Fruit fly (Drosophila melanogaster) whole organism, embryonic: ENCODE measurements around the gene Sgf11.

ENCODE experiments used
- CG10147 ChIP-seq: fragments of 200-800 bp; sonication (Bioruptor generic); optimal IDR thresholded peaks from 2 replicates; lab custom pipeline; 2019; ENCODE audit warnings: missing biosample characterization, mild to moderate bottlenecking, missing genetic modification characterization, moderate library complexity
- CG10543 ChIP-seq: fragments of 200-800 bp; sonication (Bioruptor generic); optimal IDR thresholded peaks from 3 replicates; lab custom pipeline; 2017; ENCODE audit warnings: missing biosample characterization, mild to moderate bottlenecking, missing genetic modification characterization, moderate library complexity
- CG10959 ChIP-seq: fragments of 200-800 bp; sonication (Bioruptor generic); IDR thresholded peaks from 2 replicates; pipeline ENCODE4 v1.3.6; 2022; ENCODE audit warnings: missing biosample characterization, missing genetic modification characterization
- CG11504 ChIP-seq: fragments of 200-800 bp; sonication (Bioruptor generic); optimal IDR thresholded peaks from 3 replicates; lab custom pipeline; 2019; ENCODE audit warnings: missing biosample characterization, mild to moderate bottlenecking, missing genetic modification characterization, moderate library complexity
- CG12104 ChIP-seq: fragments of 200-800 bp; sonication (Bioruptor generic); optimal IDR thresholded peaks from 3 replicates; lab custom pipeline; 2016; ENCODE audit warnings: missing biosample characterization, missing genetic modification characterization
- CG12219 ChIP-seq: fragments of 200-800 bp; sonication (Bioruptor generic); optimal IDR thresholded peaks from 3 replicates; lab custom pipeline; 2018; ENCODE audit warnings: missing biosample characterization, mild to moderate bottlenecking, missing genetic modification characterization
- CG13123 ChIP-seq: fragments of 200-800 bp; sonication (Bioruptor generic); optimal IDR thresholded peaks from 2 replicates; lab custom pipeline; 2016; ENCODE audit warnings: missing biosample characterization, missing genetic modification characterization
- CG15073 ChIP-seq: fragments of 200-800 bp; sonication (Bioruptor generic); optimal IDR thresholded peaks from 2 replicates; lab custom pipeline; 2016; ENCODE audit warnings: missing biosample characterization, missing genetic modification characterization
- CG15479 ChIP-seq: fragments of 200-800 bp; sonication (Bioruptor generic); optimal IDR thresholded peaks from 3 replicates; lab custom pipeline; 2019; ENCODE audit warnings: missing biosample characterization, mild to moderate bottlenecking, missing genetic modification characterization, moderate library complexity
- CG1603 ChIP-seq: fragments of 200-800 bp; sonication (Bioruptor generic); optimal IDR thresholded peaks from 2 replicates; lab custom pipeline; 2019; ENCODE audit warnings: missing biosample characterization, mild to moderate bottlenecking, missing genetic modification characterization, moderate library complexity
- CG17186 ChIP-seq: fragments of 200-800 bp; sonication (Bioruptor generic); optimal IDR thresholded peaks from 3 replicates; lab custom pipeline; 2017; ENCODE audit warnings: missing biosample characterization, missing genetic modification reagents, missing genetic modification characterization
- CG17829 ChIP-seq: fragments of 200-800 bp; optimal IDR thresholded peaks from 2 replicates; lab custom pipeline; 2019; ENCODE audit warnings: missing biosample characterization, mild to moderate bottlenecking, missing genetic modification characterization, moderate library complexity
- CG18011 ChIP-seq: fragments of 200-800 bp; sonication (Bioruptor generic); optimal IDR thresholded peaks from 2 replicates; lab custom pipeline; 2017; ENCODE audit warnings: missing biosample characterization, missing genetic modification characterization, mild to moderate bottlenecking, moderate library complexity, missing genotype
- CG2129 ChIP-seq: fragments of 200-800 bp; sonication (Bioruptor generic); IDR thresholded peaks from 2 replicates; pipeline ENCODE4 v1.3.6; 2022; ENCODE audit warnings: missing biosample characterization, missing genetic modification characterization; ENCODE audit not compliant: partially characterized antibody
- CG2202 ChIP-seq: fragments of 200-800 bp; sonication (Bioruptor generic); optimal IDR thresholded peaks from 2 replicates; lab custom pipeline; 2018; ENCODE audit warnings: missing biosample characterization, mild to moderate bottlenecking, missing genetic modification characterization
- CG31224 ChIP-seq: fragments of 200-800 bp; sonication (Bioruptor generic); IDR thresholded peaks from 2 replicates; pipeline ENCODE4 v1.3.6; 2022; ENCODE audit warnings: missing biosample characterization, missing genetic modification characterization
- CG3847 ChIP-seq: fragments of 200-800 bp; sonication (Bioruptor generic); IDR thresholded peaks from 2 replicates; pipeline ENCODE4 v1.3.6; 2022; ENCODE audit warnings: missing biosample characterization, missing genetic modification characterization
- CG4328 ChIP-seq: fragments of 200-800 bp; sonication (Bioruptor generic); optimal IDR thresholded peaks from 3 replicates; lab custom pipeline; 2017; ENCODE audit warnings: missing biosample characterization, missing genetic modification reagents, missing genetic modification characterization
- CG4424 ChIP-seq: fragments of 200-800 bp; sonication (Bioruptor generic); optimal IDR thresholded peaks from 3 replicates; lab custom pipeline; 2016; ENCODE audit warnings: missing biosample characterization, missing genetic modification characterization
- CG4730 ChIP-seq: fragments of 200-800 bp; sonication (Bioruptor generic); IDR thresholded peaks from 2 replicates; pipeline ENCODE4 v1.3.6; 2022; ENCODE audit warnings: missing biosample characterization, missing genetic modification characterization
- CG7745 ChIP-seq: fragments of 200-800 bp; sonication (Bioruptor generic); optimal IDR thresholded peaks from 2 replicates; lab custom pipeline; 2018; ENCODE audit warnings: missing biosample characterization, mild to moderate bottlenecking, missing genetic modification characterization, moderate library complexity
- CG9727 ChIP-seq: fragments of 200-800 bp; sonication (Bioruptor generic); optimal IDR thresholded peaks from 3 replicates; lab custom pipeline; 2017; ENCODE audit warnings: missing biosample characterization, mild to moderate bottlenecking, missing genetic modification characterization
- CG9817 ChIP-seq: fragments of 200-800 bp; sonication (Bioruptor generic); optimal IDR thresholded peaks from 2 replicates; lab custom pipeline; 2018; ENCODE audit warnings: missing biosample characterization, mild to moderate bottlenecking, missing genetic modification characterization, moderate library complexity
- CG9932 ChIP-seq: fragments of 200-800 bp; sonication (Bioruptor generic); IDR thresholded peaks from 2 replicates; pipeline ENCODE4 v1.3.6; 2022; ENCODE audit warnings: missing biosample characterization, missing genetic modification characterization
- Chrac-16 ChIP-seq: fragments of 200-800 bp; sonication (Bioruptor generic); optimal IDR thresholded peaks from 3 replicates; lab custom pipeline; 2016; ENCODE audit warnings: missing biosample characterization, missing genetic modification characterization
- CrebB ChIP-seq: fragments of 200-800 bp; sonication (Bioruptor generic); optimal IDR thresholded peaks from 3 replicates; lab custom pipeline; 2018; ENCODE audit warnings: missing biosample characterization, mild to moderate bottlenecking, missing genetic modification characterization
- Dek ChIP-seq: fragments of 200-800 bp; sonication (Bioruptor generic); optimal IDR thresholded peaks from 3 replicates; lab custom pipeline; 2019; ENCODE audit warnings: missing biosample characterization, mild to moderate bottlenecking, missing genetic modification characterization, moderate library complexity
- E2f1 ChIP-seq: fragments of 200-800 bp; sonication (Bioruptor generic); IDR thresholded peaks from 2 replicates; pipeline ENCODE4 v1.3.6; 2022; ENCODE audit warnings: missing biosample characterization, missing genetic modification characterization
- Eip74EF ChIP-seq, 2 experiments: fragments of 200-800 bp in 1 of 2; fragments of >200 bp in 1 of 2; sonication (Bioruptor generic) in 1 of 2; optimal IDR thresholded peaks; 2 replicates each; lab custom pipeline; 2017 to 2019; ENCODE audit warnings: missing biosample characterization in 2 of 2, missing genetic modification characterization in 2 of 2, mild to moderate bottlenecking in 1 of 2, moderate library complexity in 1 of 2
- HHEX ChIP-seq: fragments of 200-800 bp; sonication (Bioruptor generic); optimal IDR thresholded peaks from 3 replicates; lab custom pipeline; 2017; ENCODE audit warnings: missing biosample characterization, mild to moderate bottlenecking, missing genetic modification characterization, missing genetic modification reagents
- HmgD ChIP-seq: fragments of 200-800 bp; sonication (Bioruptor generic); optimal IDR thresholded peaks from 3 replicates; lab custom pipeline; 2016; ENCODE audit warnings: missing biosample characterization, missing genetic modification characterization
- Hr39 ChIP-seq: fragments of >200 bp; optimal IDR thresholded peaks from 2 replicates; lab custom pipeline; 2017
- Kr ChIP-seq: fragments of 200-800 bp; sonication (Bioruptor generic); optimal IDR thresholded peaks from 2 replicates; lab custom pipeline; 2017; ENCODE audit warnings: missing biosample characterization, mild to moderate bottlenecking, missing genetic modification characterization
- Lhr ChIP-seq: fragments of 200-800 bp; sonication (Bioruptor generic); optimal IDR thresholded peaks from 3 replicates; lab custom pipeline; 2017; ENCODE audit warnings: mild to moderate bottlenecking, missing biosample characterization, missing genetic modification reagents, missing genetic modification characterization
- MESR4 ChIP-seq: fragments of 200-800 bp; sonication (Bioruptor generic); optimal IDR thresholded peaks from 2 replicates; lab custom pipeline; 2018; ENCODE audit warnings: missing biosample characterization, mild to moderate bottlenecking, missing genetic modification characterization, moderate library complexity
- Mad ChIP-seq: fragments of 200-800 bp; sonication (Bioruptor generic); optimal IDR thresholded peaks from 2 replicates; lab custom pipeline; 2016; ENCODE audit warnings: missing biosample characterization, missing genetic modification characterization
- NC2β ChIP-seq: fragments of 200-800 bp; sonication (Bioruptor generic); optimal IDR thresholded peaks from 2 replicates; lab custom pipeline; 2016; ENCODE audit warnings: missing biosample characterization, missing genetic modification characterization
- Oli ChIP-seq: fragments of 200-800 bp; sonication (Bioruptor generic); optimal IDR thresholded peaks from 2 replicates; lab custom pipeline; 2018; ENCODE audit warnings: missing biosample characterization, mild to moderate bottlenecking, missing genetic modification characterization, moderate library complexity
- PHDP ChIP-seq: fragments of 200-800 bp; sonication (Bioruptor generic); optimal IDR thresholded peaks from 3 replicates; lab custom pipeline; 2018; ENCODE audit warnings: missing biosample characterization, mild to moderate bottlenecking, missing genetic modification characterization, moderate library complexity
- al ChIP-seq: fragments of 200-800 bp; sonication (Bioruptor generic); IDR thresholded peaks from 2 replicates; pipeline ENCODE4 v1.3.6; 2022; ENCODE audit warnings: missing biosample characterization, missing genetic modification characterization
- gfzf ChIP-seq: fragments of 200-800 bp; sonication (Bioruptor generic); optimal IDR thresholded peaks from 2 replicates; lab custom pipeline; 2016; ENCODE audit warnings: missing biosample characterization, mild to moderate bottlenecking, missing genetic modification characterization, moderate library complexity
- kni ChIP-seq: fragments of 200-800 bp; sonication (Bioruptor generic); optimal IDR thresholded peaks from 3 replicates; lab custom pipeline; 2017; ENCODE audit warnings: mild to moderate bottlenecking, missing biosample characterization, missing genetic modification reagents, missing genetic modification characterization
- lmd ChIP-seq: fragments of 200-800 bp; sonication (Bioruptor generic); IDR thresholded peaks from 2 replicates; pipeline ENCODE4 v1.3.6; 2022; ENCODE audit warnings: missing biosample characterization, missing genetic modification characterization
- nmo ChIP-seq: fragments of 200-800 bp; sonication (Bioruptor generic); optimal IDR thresholded peaks from 2 replicates; lab custom pipeline; 2018; ENCODE audit warnings: missing biosample characterization, mild to moderate bottlenecking, missing genetic modification characterization, moderate library complexity
- oc ChIP-seq: fragments of 200-800 bp; sonication (Bioruptor generic); optimal IDR thresholded peaks from 2 replicates; lab custom pipeline; 2018; ENCODE audit warnings: missing biosample characterization, mild to moderate bottlenecking, missing genetic modification characterization, moderate library complexity
- odd ChIP-seq: fragments of 200-800 bp; sonication (Bioruptor generic); optimal IDR thresholded peaks from 2 replicates; lab custom pipeline; 2017; ENCODE audit warnings: missing biosample characterization, mild to moderate bottlenecking, missing genetic modification characterization
- run ChIP-seq: fragments of 200-800 bp; sonication (Bioruptor generic); optimal IDR thresholded peaks from 3 replicates; lab custom pipeline; 2018; ENCODE audit warnings: missing biosample characterization, mild to moderate bottlenecking, missing genetic modification characterization
- sima ChIP-seq: fragments of 200-800 bp; sonication (Bioruptor generic); optimal IDR thresholded peaks from 2 replicates; lab custom pipeline; 2016; ENCODE audit warnings: missing biosample characterization, missing genetic modification characterization
- z ChIP-seq: fragments of 200-800 bp; sonication (Bioruptor generic); IDR thresholded peaks from 3 replicates; pipeline ENCODE4 v1.3.6; 2022; ENCODE audit warnings: missing biosample characterization, missing genetic modification characterization

Gene Sgf11

dm6 chr3L:18681550-18682217 is at the start of gene Sgf11, which contains the start of gene CG32202 (continued):
- TF ChIP-seq MESR4: peak; percentile 4
- peak; percentile 65 for TF ChIP-seq Dek
- no peak for TF ChIP-seq CG31224 (GFP tag; lab: Robert Waterston, UW)
- peak; percentile 6 for TF ChIP-seq CrebB
- TF ChIP-seq CG1603 (tag; lab: Kevin White, UChicago): peak; percentile 13
- TF ChIP-seq CG3847 (GFP tag; lab: Robert Waterston, UW): peak; percentile 58
- TF ChIP-seq Chrac-16 (GFP tag; lab: Kevin White, UChicago): peak; percentile 40
- peak; percentile 59 for TF ChIP-seq CG18011 (GFP tag; lab: Kevin White, UChicago)
- TF ChIP-seq CG12104 (GFP tag; lab: Kevin White, UChicago): peak; percentile 46
- no peak for TF ChIP-seq CG2129
- no peak for TF ChIP-seq CG17186 (GFP tag; lab: Kevin White, UChicago)
- TF ChIP-seq Kr (GFP tag; lab: Kevin White, UChicago): no peak
- peak in 1 of 2 experiments; percentile 26 for TF ChIP-seq Eip74EF (GFP tag; optimal IDR thresholded peaks at IDR 0.05; lab: Kevin White, UChicago)
- TF ChIP-seq CG10959 (GFP tag; lab: Robert Waterston, UW): 0 out of 2 replicates have a peak, but pooled peaks have one; percentile 21
- peak; percentile 56 for TF ChIP-seq CG4424 (GFP tag; lab: Kevin White, UChicago)
- no peak for TF ChIP-seq CG7745 (tag; lab: Kevin White, UChicago)
- TF ChIP-seq Lhr (GFP tag; lab: Kevin White, UChicago): peak; percentile 51
- TF ChIP-seq CG4328 (GFP tag; lab: Kevin White, UChicago): peak; percentile 13
- TF ChIP-seq nmo (GFP tag; lab: Kevin White, UChicago): peak; percentile 85
- TF ChIP-seq Hr39: no peak
- peak; percentile 70 for TF ChIP-seq CG17829
- TF ChIP-seq CG9932: peak; percentile 56
- peak; percentile 74 for TF ChIP-seq PHDP (tag; lab: Kevin White, UChicago)
- peak; percentile 13 for TF ChIP-seq CG12219 (GFP tag; lab: Kevin White, UChicago)
- peak; percentile 56 for TF ChIP-seq Mad (GFP tag; lab: Kevin White, UChicago)
- TF ChIP-seq CG10543 (GFP tag; lab: Kevin White, UChicago): peak; percentile 52
- TF ChIP-seq CG9817 (tag; lab: Kevin White, UChicago): peak; percentile 47
- peak; percentile 23 for TF ChIP-seq HmgD (GFP tag; lab: Kevin White, UChicago)
- 0 out of 2 replicates have a peak, but pooled peaks have one; percentile 17 for TF ChIP-seq al (GFP tag; lab: Robert Waterston, UW)
- TF ChIP-seq CG15073 (GFP tag; lab: Kevin White, UChicago): no peak
- TF ChIP-seq CG11504 (tag; lab: Kevin White, UChicago): peak; percentile 75
- TF ChIP-seq gfzf (GFP tag; lab: Kevin White, UChicago): peak; percentile 68
- peak; percentile 11 for TF ChIP-seq NC2β (GFP tag; lab: Kevin White, UChicago)
- peak; percentile 28 for TF ChIP-seq odd (GFP tag; lab: Kevin White, UChicago)
- peak; percentile 50 for TF ChIP-seq lmd
- peak; percentile 23 for TF ChIP-seq CG2202 (tag; lab: Kevin White, UChicago)
- peak; percentile 55 for TF ChIP-seq Oli (tag; lab: Kevin White, UChicago)
- peak; percentile 41 for TF ChIP-seq HHEX (GFP tag; lab: Kevin White, UChicago)
- no peak for TF ChIP-seq sima (GFP tag; lab: Kevin White, UChicago)
- peak; percentile 18 for TF ChIP-seq run (tag; lab: Kevin White, UChicago)
- no peak for TF ChIP-seq CG15479 (GFP tag; lab: Kevin White, UChicago)
- TF ChIP-seq CG9727: peak; percentile 57
- TF ChIP-seq CG4730: 0 out of 2 replicates have a peak, but pooled peaks have one; percentile 6
- TF ChIP-seq z (GFP tag; lab: Robert Waterston, UW): no peak
- peak; percentile 59 for TF ChIP-seq CG10147
- TF ChIP-seq oc (tag; lab: Kevin White, UChicago): no peak
- peak; percentile 32; the same call in 1 of the 2 replicates for TF ChIP-seq E2f1 (GFP tag; lab: Robert Waterston, UW)
- peak; percentile 19 for TF ChIP-seq CG13123
- peak; percentile 10 for TF ChIP-seq kni
